Fruit fly (Drosophila melanogaster): ENCODE measurements around the gene CG14187.

Gene CG14187

dm6 chr3L:20112797-20113368 lies at the start of gene CG14187:
CG14187 (minus strand) TSS chr3L:20112847.
- TF ChIP-seq h (optimal IDR thresholded peaks at IDR 0.05) (no peak), psq (optimal IDR thresholded peaks at IDR 0.05) (no peak)

dm6 chr3L:20140589-20141207 lies 28.1 kb upstream of the CG14187 start, which contains the start of gene CG7328:
CG7328 (minus strand) TSS chr3L:20140607.
- TF ChIP-seq psq (optimal IDR thresholded peaks at IDR 0.05) (no peak), Sin3A (optimal IDR thresholded peaks at IDR 0.05) (no peak), h (optimal IDR thresholded peaks at IDR 0.05) (no peak)

- TF ChIP-seq psq (optimal IDR thresholded peaks at IDR 0.05) = no peak
- no peak for TF ChIP-seq insv (optimal IDR thresholded peaks at IDR 0.05)
- TF ChIP-seq Sin3A (optimal IDR thresholded peaks at IDR 0.05) = no peak
- no peak for TF ChIP-seq h (optimal IDR thresholded peaks at IDR 0.05)
- TF ChIP-seq Myc (optimal IDR thresholded peaks at IDR 0.05) = no peak
- no peak for TF ChIP-seq ttk (optimal IDR thresholded peaks at IDR 0.05)
These were observed 25.7 kb upstream of the CG14187 start for dm6 chr3L:20138327-20138726.

- no peak for TF ChIP-seq Sin3A (optimal IDR thresholded peaks at IDR 0.05)
- TF ChIP-seq psq (optimal IDR thresholded peaks at IDR 0.05) = no peak
- no peak for TF ChIP-seq h (optimal IDR thresholded peaks at IDR 0.05)
- no peak for TF ChIP-seq insv (optimal IDR thresholded peaks at IDR 0.05)
- TF ChIP-seq ttk (optimal IDR thresholded peaks at IDR 0.05) = no peak
- TF ChIP-seq Myc (optimal IDR thresholded peaks at IDR 0.05) = no peak
These were observed 20.5 kb upstream of the CG14187 start, which contains the start of gene CG7335 for dm6 chr3L:20133168-20133567. CG7335 (minus strand) TSS chr3L:20133268.

- TF ChIP-seq psq (optimal IDR thresholded peaks at IDR 0.05) (no peak), Sin3A (optimal IDR thresholded peaks at IDR 0.05) (no peak), Myc (optimal IDR thresholded peaks at IDR 0.05) (no peak), insv (optimal IDR thresholded peaks at IDR 0.05) (no peak), ttk (optimal IDR thresholded peaks at IDR 0.05) (no peak), h (optimal IDR thresholded peaks at IDR 0.05) (no peak)
These were observed 19.0 kb upstream of the CG14187 start, which contains the start of gene obst-J for dm6 chr3L:20131643-20132042. obst-J (minus strand) TSS chr3L:20131743.

dm6 chr3L:20129032-20129431 lies 16.4 kb upstream of the CG14187 start, which contains the start of gene gig:
gig (plus strand) TSS chr3L:20129181.
- TF ChIP-seq Myc (optimal IDR thresholded peaks at IDR 0.05) (no peak), ttk (optimal IDR thresholded peaks at IDR 0.05) (no peak), insv (optimal IDR thresholded peaks at IDR 0.05) (no peak), Sin3A (optimal IDR thresholded peaks at IDR 0.05) (no peak), h (optimal IDR thresholded peaks at IDR 0.05) (no peak), psq (optimal IDR thresholded peaks at IDR 0.05) (no peak)

- TF ChIP-seq psq (optimal IDR thresholded peaks at IDR 0.05) (no peak), Myc (optimal IDR thresholded peaks at IDR 0.05) (no peak), ttk (optimal IDR thresholded peaks at IDR 0.05) (no peak)
These were observed 14.6 kb upstream of the CG14187 start, which contains the start of gene CG7365 for dm6 chr3L:20127281-20127680. CG7365 (minus strand) TSS chr3L:20127381.

- no peak for TF ChIP-seq Myc (optimal IDR thresholded peaks at IDR 0.05)
- TF ChIP-seq ttk (optimal IDR thresholded peaks at IDR 0.05) = no peak
- no peak for TF ChIP-seq Sin3A (optimal IDR thresholded peaks at IDR 0.05)
- TF ChIP-seq insv (optimal IDR thresholded peaks at IDR 0.05) = no peak
- TF ChIP-seq psq (optimal IDR thresholded peaks at IDR 0.05) = no peak
- no peak for TF ChIP-seq h (optimal IDR thresholded peaks at IDR 0.05)
These were observed 13.5 kb upstream of the CG14187 start for dm6 chr3L:20126106-20126505.

dm6 chr3L:20123038-20123437 lies 10.4 kb upstream of the CG14187 start:
- TF ChIP-seq psq (optimal IDR thresholded peaks at IDR 0.05) (no peak), ttk (optimal IDR thresholded peaks at IDR 0.05) (no peak), Sin3A (optimal IDR thresholded peaks at IDR 0.05) (no peak), insv (optimal IDR thresholded peaks at IDR 0.05) (no peak), Myc (optimal IDR thresholded peaks at IDR 0.05) (no peak), h (optimal IDR thresholded peaks at IDR 0.05) (no peak)

dm6 chr3L:20111434-20111833 lies 1.2 kb downstream of the CG14187 start, which contains the start of gene Ir76b:
Ir76b (minus strand) TSS chr3L:20111534.
- TF ChIP-seq insv (optimal IDR thresholded peaks at IDR 0.05) = no peak
- no peak for TF ChIP-seq Myc (optimal IDR thresholded peaks at IDR 0.05)
- no peak for TF ChIP-seq ttk (optimal IDR thresholded peaks at IDR 0.05)
- TF ChIP-seq Sin3A (optimal IDR thresholded peaks at IDR 0.05) = no peak
- TF ChIP-seq psq (optimal IDR thresholded peaks at IDR 0.05) = no peak
- no peak for TF ChIP-seq h (optimal IDR thresholded peaks at IDR 0.05)

- TF ChIP-seq psq (optimal IDR thresholded peaks at IDR 0.05) (no peak), Myc (optimal IDR thresholded peaks at IDR 0.05) (no peak), Sin3A (optimal IDR thresholded peaks at IDR 0.05) (no peak), ttk (optimal IDR thresholded peaks at IDR 0.05) (no peak), h (optimal IDR thresholded peaks at IDR 0.05) (no peak)
These were observed 6.9 kb downstream of the CG14187 start, which contains the start of gene CG14185 for dm6 chr3L:20105794-20106193. CG14185 (plus strand) TSS chr3L:20106094.

dm6 chr3L:20104543-20105046 lies 8.1 kb downstream of the CG14187 start:
- TF ChIP-seq h (optimal IDR thresholded peaks at IDR 0.05) (no peak), psq (optimal IDR thresholded peaks at IDR 0.05) (no peak), insv (optimal IDR thresholded peaks at IDR 0.05) (no peak), Myc (optimal IDR thresholded peaks at IDR 0.05) (no peak), ttk (optimal IDR thresholded peaks at IDR 0.05) (no peak), Sin3A (optimal IDR thresholded peaks at IDR 0.05) (no peak)
